Fruit fly (Drosophila melanogaster) whole organism, embryonic: ENCODE data around the gene CG13613.
A peak's percentile ranks its signal among the peaks of the same experiment; 100 is the strongest.

Experiments used
- Atf-2 ChIP-seq: fragments of 200-800 bp; sonication (Bioruptor generic); optimal IDR thresholded peaks from 2 replicates; lab custom pipeline; 2016; ENCODE audit warnings: missing biosample characterization, missing genetic modification characterization
- Atf3 ChIP-seq: fragments of 200-800 bp; sonication (Bioruptor generic); optimal IDR thresholded peaks from 3 replicates; lab custom pipeline; 2016; ENCODE audit warnings: missing biosample characterization, missing genetic modification characterization
- Bdp1 ChIP-seq: fragments of 200-800 bp; sonication (Bioruptor generic); optimal IDR thresholded peaks from 3 replicates; lab custom pipeline; 2016; ENCODE audit warnings: missing biosample characterization, missing genetic modification characterization
- CG10979 ChIP-seq: fragments of 200-800 bp; sonication (Bioruptor generic); optimal IDR thresholded peaks from 2 replicates; lab custom pipeline; 2018; ENCODE audit warnings: missing biosample characterization, mild to moderate bottlenecking, missing genetic modification characterization, moderate library complexity
- CG1233 ChIP-seq: fragments of 200-800 bp; sonication (Bioruptor generic); optimal IDR thresholded peaks from 4 replicates; lab custom pipeline; 2018; ENCODE audit warnings: missing biosample characterization, mild to moderate bottlenecking, missing genetic modification characterization
- CG13123 ChIP-seq: fragments of 200-800 bp; sonication (Bioruptor generic); optimal IDR thresholded peaks from 2 replicates; lab custom pipeline; 2016; ENCODE audit warnings: missing biosample characterization, missing genetic modification characterization
- CG14441 ChIP-seq: fragments of 200-800 bp; sonication (Bioruptor generic); IDR thresholded peaks from 2 replicates; pipeline ENCODE4 v1.3.6; 2022; ENCODE audit warnings: missing biosample characterization, missing genetic modification characterization
- CG17912 ChIP-seq: fragments of 200-800 bp; sonication (Bioruptor generic); optimal IDR thresholded peaks from 2 replicates; lab custom pipeline; 2018; ENCODE audit warnings: missing biosample characterization, mild to moderate bottlenecking, missing genetic modification characterization
- CG30403 ChIP-seq: fragments of 200-800 bp; sonication (Bioruptor generic); optimal IDR thresholded peaks from 3 replicates; lab custom pipeline; 2016; ENCODE audit warnings: missing biosample characterization, missing genetic modification characterization
- CG34224 ChIP-seq: fragments of 200-800 bp; sonication (Bioruptor generic); IDR thresholded peaks from 3 replicates; pipeline ENCODE4 v1.3.6; 2022; ENCODE audit warnings: missing biosample characterization, missing genetic modification characterization; ENCODE audit not compliant: partially characterized antibody
- CG34422 ChIP-seq: fragments of 200-800 bp; sonication (Bioruptor generic); IDR thresholded peaks from 3 replicates; pipeline ENCODE4 v1.3.6; 2022; ENCODE audit warnings: missing biosample characterization, missing genetic modification characterization
- CG4707 ChIP-seq: fragments of 200-800 bp; sonication (Bioruptor generic); optimal IDR thresholded peaks from 2 replicates; lab custom pipeline; 2018; ENCODE audit warnings: missing biosample characterization, mild to moderate bottlenecking, missing genetic modification characterization, moderate library complexity
- CG6791 ChIP-seq: fragments of 200-800 bp; sonication (Bioruptor generic); IDR thresholded peaks from 3 replicates; pipeline ENCODE4 v1.3.6; 2022; ENCODE audit warnings: missing biosample characterization, missing genetic modification characterization; ENCODE audit not compliant: partially characterized antibody
- CG7987 ChIP-seq: fragments of 200-800 bp; sonication (Bioruptor generic); optimal IDR thresholded peaks from 2 replicates; lab custom pipeline; 2018; ENCODE audit warnings: missing biosample characterization, mild to moderate bottlenecking, missing genetic modification characterization, moderate library complexity
- CG9437 ChIP-seq: fragments of 200-800 bp; sonication (Bioruptor generic); optimal IDR thresholded peaks from 2 replicates; lab custom pipeline; 2018; ENCODE audit warnings: missing biosample characterization, mild to moderate bottlenecking, missing genetic modification characterization
- CG9817 ChIP-seq: fragments of 200-800 bp; sonication (Bioruptor generic); optimal IDR thresholded peaks from 2 replicates; lab custom pipeline; 2018; ENCODE audit warnings: missing biosample characterization, mild to moderate bottlenecking, missing genetic modification characterization, moderate library complexity
- CG9932 ChIP-seq: fragments of 200-800 bp; sonication (Bioruptor generic); IDR thresholded peaks from 2 replicates; pipeline ENCODE4 v1.3.6; 2022; ENCODE audit warnings: missing biosample characterization, missing genetic modification characterization
- CTCF ChIP-seq: fragments of 200-800 bp; sonication (Bioruptor generic); optimal IDR thresholded peaks from 2 replicates; lab custom pipeline; 2017; ENCODE audit warnings: missing biosample characterization, mild to moderate bottlenecking, missing genetic modification characterization, moderate library complexity
- Camta ChIP-seq: fragments of 200-800 bp; sonication (Bioruptor generic); optimal IDR thresholded peaks from 2 replicates; lab custom pipeline; 2016; ENCODE audit warnings: missing biosample characterization, missing genetic modification characterization
- D ChIP-seq, 2 experiments: fragments of 200-800 bp in 1 of 2; fragments of >200 bp in 1 of 2; sonication (Bioruptor generic) in 1 of 2; optimal IDR thresholded peaks; 2 replicates in 1 of 2; 3 replicates in 1 of 2; lab custom pipeline; 2017; ENCODE audit warnings: mild to moderate bottlenecking in 1 of 2, missing biosample characterization in 1 of 2, missing genetic modification characterization in 1 of 2, missing genetic modification reagents in 1 of 2
- HLHmδ ChIP-seq: fragments of 200-800 bp; sonication (Bioruptor generic); optimal IDR thresholded peaks from 2 replicates; lab custom pipeline; 2018; ENCODE audit warnings: missing biosample characterization, mild to moderate bottlenecking, missing genetic modification characterization, moderate library complexity
- Hr51 ChIP-seq, 2 experiments: fragments of 200-800 bp; sonication (Bioruptor generic); optimal IDR thresholded peaks; 2 replicates in 1 of 2; 3 replicates in 1 of 2; lab custom pipeline; 2016 to 2018; ENCODE audit warnings: missing biosample characterization in 2 of 2, missing genetic modification characterization in 2 of 2, mild to moderate bottlenecking in 1 of 2, moderate library complexity in 1 of 2
- Myb ChIP-seq: fragments of 200-800 bp; sonication (Bioruptor generic); optimal IDR thresholded peaks from 2 replicates; lab custom pipeline; 2016; ENCODE audit warnings: missing biosample characterization, missing genetic modification characterization
- Oaz ChIP-seq: fragments of 200-800 bp; sonication (Bioruptor generic); IDR thresholded peaks from 2 replicates; pipeline ENCODE4 v1.3.6; 2022; ENCODE audit warnings: missing biosample characterization, missing genetic modification characterization
- Optix ChIP-seq: fragments of 200-800 bp; sonication (Bioruptor generic); IDR thresholded peaks from 3 replicates; pipeline ENCODE4 v1.3.6; 2022; ENCODE audit warnings: missing biosample characterization, missing genetic modification characterization
- Sin3A ChIP-seq: fragments of >200 bp; optimal IDR thresholded peaks from 2 replicates; lab custom pipeline; 2018
- Ssrp ChIP-seq: fragments of 200-800 bp; sonication (Bioruptor generic); optimal IDR thresholded peaks from 2 replicates; lab custom pipeline; 2018; ENCODE audit warnings: missing biosample characterization, mild to moderate bottlenecking, missing genetic modification characterization, moderate library complexity
- abd-A ChIP-seq: fragments of 200-800 bp; sonication (Bioruptor generic); optimal IDR thresholded peaks from 3 replicates; lab custom pipeline; 2019; ENCODE audit warnings: missing biosample characterization, mild to moderate bottlenecking, missing genetic modification characterization, moderate library complexity
- al ChIP-seq: fragments of 200-800 bp; sonication (Bioruptor generic); IDR thresholded peaks from 2 replicates; pipeline ENCODE4 v1.3.6; 2022; ENCODE audit warnings: missing biosample characterization, missing genetic modification characterization
- amos ChIP-seq: fragments of 200-800 bp; sonication (Bioruptor generic); IDR thresholded peaks from 2 replicates; pipeline ENCODE4 v1.3.6; 2022; ENCODE audit warnings: missing biosample characterization, missing genetic modification characterization; ENCODE audit not compliant: partially characterized antibody
- bsh ChIP-seq, 2 experiments: fragments of 200-800 bp; sonication (Bioruptor generic); optimal IDR thresholded peaks; 2 replicates each; lab custom pipeline; 2017 to 2018; ENCODE audit warnings: mild to moderate bottlenecking in 2 of 2, missing biosample characterization in 2 of 2, missing genetic modification characterization in 2 of 2, moderate library complexity in 1 of 2
- cg ChIP-seq: fragments of 200-800 bp; sonication (Bioruptor generic); optimal IDR thresholded peaks from 3 replicates; lab custom pipeline; 2019; ENCODE audit warnings: missing biosample characterization, mild to moderate bottlenecking, missing genetic modification characterization, moderate library complexity
- danr ChIP-seq: fragments of 200-800 bp; sonication (Bioruptor generic); IDR thresholded peaks from 2 replicates; pipeline ENCODE4 v1.3.6; 2022; ENCODE audit warnings: missing biosample characterization, missing genetic modification characterization
- ems ChIP-seq: fragments of 200-800 bp; sonication (Bioruptor generic); optimal IDR thresholded peaks from 3 replicates; lab custom pipeline; 2016; ENCODE audit warnings: missing biosample characterization, missing genetic modification characterization
- gem ChIP-seq: fragments of 200-800 bp; sonication (Bioruptor generic); optimal IDR thresholded peaks from 2 replicates; lab custom pipeline; 2019; ENCODE audit warnings: missing biosample characterization, mild to moderate bottlenecking, missing genetic modification characterization, moderate library complexity
- hkb ChIP-seq, 2 experiments: fragments of 200-800 bp in 1 of 2; fragments of >200 bp in 1 of 2; sonication (Bioruptor generic) in 1 of 2; IDR thresholded peaks in 1 of 2; optimal IDR thresholded peaks in 1 of 2; 2 replicates each; pipeline versions ENCODE4 v1.3.6 to Lab custom; 2017 to 2022; ENCODE audit warnings: missing biosample characterization in 1 of 2, missing genetic modification characterization in 1 of 2
- lmd ChIP-seq: fragments of 200-800 bp; sonication (Bioruptor generic); IDR thresholded peaks from 2 replicates; pipeline ENCODE4 v1.3.6; 2022; ENCODE audit warnings: missing biosample characterization, missing genetic modification characterization
- lola ChIP-seq, 3 experiments: fragments of >200 bp in 2 of 3; fragments of 200-800 bp in 1 of 3; sonication (Bioruptor generic) in 1 of 3; optimal IDR thresholded peaks; 2 replicates each; lab custom pipeline; 2017 to 2019; ENCODE audit warnings: missing biosample characterization in 3 of 3, missing genetic modification characterization in 3 of 3, mild to moderate bottlenecking in 1 of 3, moderate library complexity in 1 of 3
- luna ChIP-seq: fragments of 200-800 bp; sonication (Bioruptor generic); optimal IDR thresholded peaks from 2 replicates; lab custom pipeline; 2016; ENCODE audit warnings: missing biosample characterization, missing genetic modification characterization
- mirr ChIP-seq: fragments of 200-800 bp; sonication (Bioruptor generic); optimal IDR thresholded peaks from 3 replicates; lab custom pipeline; 2018; ENCODE audit warnings: missing biosample characterization, mild to moderate bottlenecking, missing genetic modification characterization
- pum ChIP-seq: fragments of 200-800 bp; sonication (Bioruptor generic); optimal IDR thresholded peaks from 2 replicates; lab custom pipeline; 2016; ENCODE audit warnings: missing biosample characterization, missing genetic modification characterization
- sens ChIP-seq: fragments of 200-800 bp; sonication (Bioruptor generic); peaks from one replicate; lab custom pipeline; 2016; ENCODE audit warnings: missing biosample characterization, missing genetic modification characterization
- slbo ChIP-seq: fragments of 200-800 bp; sonication (Bioruptor generic); IDR thresholded peaks from 2 replicates; pipeline ENCODE4 v1.3.6; 2022; ENCODE audit warnings: missing biosample characterization, missing genetic modification characterization
- slou ChIP-seq: fragments of 200-800 bp; sonication (Bioruptor generic); optimal IDR thresholded peaks from 3 replicates; lab custom pipeline; 2016; ENCODE audit warnings: missing biosample characterization, missing genetic modification characterization
- tio ChIP-seq: fragments of 200-800 bp; sonication (Bioruptor generic); optimal IDR thresholded peaks from 2 replicates; lab custom pipeline; 2017; ENCODE audit warnings: missing biosample characterization, missing genetic modification characterization, inconsistent platforms
- wdn ChIP-seq: fragments of 200-800 bp; sonication (Bioruptor generic); IDR thresholded peaks from 2 replicates; pipeline ENCODE4 v1.3.6; 2022; ENCODE audit warnings: missing biosample characterization, missing genetic modification characterization
- wek ChIP-seq: fragments of 200-800 bp; sonication (Bioruptor generic); optimal IDR thresholded peaks from 3 replicates; lab custom pipeline; 2018; ENCODE audit warnings: missing biosample characterization, mild to moderate bottlenecking, missing genetic modification characterization, moderate library complexity
- yki ChIP-seq: fragments of >200 bp; optimal IDR thresholded peaks from 3 replicates; lab custom pipeline; 2018
- zfh1 ChIP-seq: fragments of 200-800 bp; sonication (Bioruptor generic); IDR thresholded peaks from 3 replicates; pipeline ENCODE4 v1.3.6; 2022; ENCODE audit warnings: missing biosample characterization, missing genetic modification characterization

The CG13613 gene

DNA sequence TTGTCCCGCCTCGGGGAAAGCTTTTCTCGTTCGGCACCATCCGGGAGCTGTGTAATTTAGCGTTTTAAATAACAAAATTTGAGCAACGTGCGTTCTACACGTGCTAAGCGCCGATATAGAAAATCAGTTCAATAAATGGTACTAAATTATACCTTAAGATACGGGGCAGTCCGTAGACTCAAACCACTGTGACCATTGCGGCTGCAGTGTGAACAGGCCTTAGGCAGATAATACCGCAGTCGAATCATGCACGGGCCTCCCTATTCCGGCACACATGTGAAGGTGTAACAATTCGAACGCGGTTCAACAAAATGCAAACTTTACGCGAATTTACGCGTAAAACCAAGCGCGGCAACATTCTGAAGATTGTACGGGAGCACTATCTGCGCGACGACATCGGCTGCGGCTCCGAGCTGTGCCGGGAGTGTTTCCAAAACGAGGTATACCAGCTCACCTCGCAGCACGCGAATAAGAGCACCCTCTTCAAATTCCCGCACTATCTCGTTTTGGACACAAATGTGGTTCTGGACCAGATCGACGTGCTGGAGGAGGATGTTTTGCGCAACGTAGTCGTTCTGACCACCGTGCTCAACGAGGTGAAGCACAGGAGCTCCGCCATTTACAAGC is 32.1 kb upstream of the CG13613 start, which contains the start of the genes Rrp5 and Dis3 (continued):
- TF ChIP-seq slou (no peak), abd-A (no peak), zfh1 (GFP tag; lab: Robert Waterston, UW) (peak; percentile 44; the same call in 2 of the 3 replicates), tio (GFP tag; lab: Kevin White, UChicago) (no peak), slbo (GFP tag; lab: Robert Waterston, UW) (peak; percentile 80), CG6791 (GFP tag; lab: Robert Waterston, UW) (peak; percentile 66; the same call in 2 of the 3 replicates), CG13123 (GFP tag; lab: Kevin White, UChicago) (no peak), CTCF (GFP tag; lab: Kevin White, UChicago) (no peak), gem (no peak), CG17912 (GFP tag; lab: Kevin White, UChicago) (peak; percentile 13), mirr (GFP tag; lab: Kevin White, UChicago) (no peak), wek (GFP tag; lab: Kevin White, UChicago) (no peak), CG30403 (peak; percentile 24), wdn (GFP tag; lab: Robert Waterston, UW) (0 out of 2 replicates have a peak, but pooled peaks have one; percentile 38), Hr51 (GFP tag; optimal IDR thresholded peaks at IDR 0.05; lab: Kevin White, UChicago) (peak in 1 of 2 experiments; percentile 22), CG1233 (GFP tag; lab: Kevin White, UChicago) (no peak), Optix (GFP tag; lab: Robert Waterston, UW) (no peak), amos (GFP tag; lab: Robert Waterston, UW) (peak; percentile 58), luna (no peak), Atf-2 (GFP tag; lab: Kevin White, UChicago) (no peak), CG34224 (GFP tag; lab: Robert Waterston, UW) (no peak; the same call in 2 of the 3 replicates), CG10979 (tag; lab: Kevin White, UChicago) (peak; percentile 55), danr (GFP tag; lab: Robert Waterston, UW) (no peak), Sin3A (lab: Kevin White, UChicago) (peak; percentile 81), CG7987 (GFP tag; lab: Kevin White, UChicago) (peak; percentile 26), CG9932 (GFP tag; lab: Robert Waterston, UW) (peak; percentile 77), CG9437 (GFP tag; lab: Kevin White, UChicago) (no peak), cg (GFP tag; lab: Kevin White, UChicago) (no peak), Camta (no peak), CG9817 (peak; percentile 44), D (optimal IDR thresholded peaks at IDR 0.05; lab: Kevin White, UChicago) (no peak), D (GFP tag; optimal IDR thresholded peaks at IDR 0.05; lab: Kevin White, UChicago) (no peak), hkb (optimal IDR thresholded peaks at IDR 0.05; lab: Kevin White, UChicago) (peak; percentile 8), hkb (GFP tag; IDR thresholded peaks at IDR 0.05; lab: Robert Waterston, UW) (no peak), pum (no peak), Bdp1 (GFP tag; lab: Kevin White, UChicago) (peak; percentile 38), CG4707 (GFP tag; lab: Kevin White, UChicago) (no peak), al (GFP tag; lab: Robert Waterston, UW) (0 out of 2 replicates have a peak, but pooled peaks have one; percentile 10), ems (GFP tag; lab: Kevin White, UChicago) (no peak), Myb (peak; percentile 73), Atf3 (GFP tag; lab: Kevin White, UChicago) (no peak), CG34422 (GFP tag; lab: Robert Waterston, UW) (peak; percentile 89), bsh (GFP tag; optimal IDR thresholded peaks at IDR 0.05; lab: Kevin White, UChicago) (no peak), yki (lab: Kevin White, UChicago) (no peak), CG14441 (peak; percentile 30; the same call in 1 of the 2 replicates), Oaz (GFP tag; lab: Robert Waterston, UW) (no peak), lola (GFP tag; optimal IDR thresholded peaks at IDR 0.05; lab: Kevin White, UChicago) (no peak), lmd (GFP tag; lab: Robert Waterston, UW) (peak; percentile 56), HLHmδ (GFP tag; lab: Kevin White, UChicago) (no peak), sens (GFP tag; lab: Kevin White, UChicago) (peak; percentile 93), Ssrp (tag; lab: Kevin White, UChicago) (no peak)
